Worm (Caenorhabditis elegans) whole organism, L2 larva: ENCODE results near the gene T09A5.5.

Experiments used
- C34F6.9 ChIP-seq: fragments of 150-350 bp; optimal IDR thresholded peaks from 2 replicates; lab custom pipeline; 2014; ENCODE audit warnings: missing biosample characterization, missing genetic modification characterization
- F13H6.1 ChIP-seq: sonication (generic microtip); optimal IDR thresholded peaks from 2 replicates; lab custom pipeline; 2016; ENCODE audit warnings: missing genetic modification characterization, missing compliant biosample characterization
- blmp-1 ChIP-seq: sonication (generic microtip); optimal IDR thresholded peaks from 2 replicates; lab custom pipeline; 2017; ENCODE audit warnings: missing genetic modification characterization, mild to moderate bottlenecking, missing compliant biosample characterization, antibody characterized with exemption, moderate library complexity; ENCODE audit not compliant: insufficient read depth
- elt-3 ChIP-seq: sonication (generic microtip); optimal IDR thresholded peaks from 2 replicates; lab custom pipeline; 2017; ENCODE audit warnings: missing biosample characterization, missing genetic modification characterization
- lsy-2 ChIP-seq, 2 experiments: fragments of 150-350 bp in 1 of 2; sonication (generic microtip) in 1 of 2; optimal IDR thresholded peaks; 2 replicates each; lab custom pipeline; 2014 to 2017; ENCODE audit warnings: missing biosample characterization in 2 of 2, missing genetic modification characterization in 2 of 2
- mab-5 ChIP-seq: fragments of 150-350 bp; optimal IDR thresholded peaks from 2 replicates; lab custom pipeline; 2014; ENCODE audit warnings: missing biosample characterization, missing genetic modification characterization
- mdl-1 ChIP-seq, 2 experiments: fragments of 150-350 bp in 1 of 2; sonication (generic microtip) in 1 of 2; optimal IDR thresholded peaks; 2 replicates each; lab custom pipeline; 2017; ENCODE audit warnings: missing biosample characterization in 2 of 2, missing genetic modification characterization in 2 of 2
- nhr-23 ChIP-seq: fragments of 150-350 bp; optimal IDR thresholded peaks from 2 replicates; lab custom pipeline; 2014; ENCODE audit warnings: missing biosample characterization, missing genetic modification reagents, missing genetic modification characterization
- skn-1 ChIP-seq: sonication (generic microtip); optimal IDR thresholded peaks from 2 replicates; lab custom pipeline; 2017; ENCODE audit warnings: missing biosample characterization, missing genetic modification characterization
- snpc-4 ChIP-seq: fragments of 150-350 bp; optimal IDR thresholded peaks from 2 replicates; lab custom pipeline; 2014; ENCODE audit warnings: missing biosample characterization, missing genetic modification characterization
- zag-1 ChIP-seq: fragments of 150-350 bp; optimal IDR thresholded peaks from 2 replicates; lab custom pipeline; 2014; ENCODE audit warnings: missing biosample characterization, missing genetic modification characterization
- ztf-11 ChIP-seq: sonication (generic microtip); optimal IDR thresholded peaks from 2 replicates; lab custom pipeline; 2017; ENCODE audit warnings: missing biosample characterization, missing genetic modification characterization
- ztf-4 ChIP-seq: fragments of 150-350 bp; optimal IDR thresholded peaks from 2 replicates; lab custom pipeline; 2014; ENCODE audit warnings: missing biosample characterization, missing genetic modification characterization

- TF ChIP-seq C34F6.9 (tag; lab: Kevin White, UChicago) (no peak), elt-3 (tag; lab: Kevin White, UChicago) (no peak), zag-1 (tag; lab: Kevin White, UChicago) (no peak), snpc-4 (tag; lab: Kevin White, UChicago) (no peak), ztf-4 (tag; lab: Kevin White, UChicago) (no peak), lsy-2 (tag; optimal IDR thresholded peaks at IDR 0.05; lab: Kevin White, UChicago) (no peak), mdl-1 (tag; optimal IDR thresholded peaks at IDR 0.05; lab: Kevin White, UChicago) (no peak), nhr-23 (tag; lab: Kevin White, UChicago) (no peak), blmp-1 (no peak), ztf-11 (tag; lab: Kevin White, UChicago) (no peak), F13H6.1 (tag; lab: Kevin White, UChicago) (no peak), mab-5 (tag; lab: Kevin White, UChicago) (no peak), skn-1 (tag; lab: Kevin White, UChicago) (no peak)
These were observed 11.5 kb downstream of the T09A5.5 start, which contains the start of gene klp-3 for ce11 chrII:7842053-7842452.
